Fruit fly (Drosophila melanogaster) whole organism, prepupa: ENCODE results near the gene CG12278.

Experiments
- CG3032 ChIP-seq: fragments of 200-800 bp; optimal IDR thresholded peaks from 2 replicates; lab custom pipeline; 2019; ENCODE audit warnings: missing biosample characterization, mild to moderate bottlenecking, missing genetic modification characterization, moderate library complexity
- CG7368 ChIP-seq: fragments of 200-800 bp; sonication (Bioruptor generic); optimal IDR thresholded peaks from 3 replicates; lab custom pipeline; 2016; ENCODE audit warnings: missing biosample characterization, missing genetic modification characterization
- Lpt ChIP-seq: fragments of 200-800 bp; sonication (Bioruptor generic); optimal IDR thresholded peaks from 3 replicates; lab custom pipeline; 2016; ENCODE audit warnings: missing biosample characterization, missing genetic modification characterization
- achi ChIP-seq: fragments of 200-800 bp; sonication (Bioruptor generic); optimal IDR thresholded peaks from 3 replicates; lab custom pipeline; 2016; ENCODE audit warnings: missing biosample characterization, missing genetic modification characterization

DNA sequence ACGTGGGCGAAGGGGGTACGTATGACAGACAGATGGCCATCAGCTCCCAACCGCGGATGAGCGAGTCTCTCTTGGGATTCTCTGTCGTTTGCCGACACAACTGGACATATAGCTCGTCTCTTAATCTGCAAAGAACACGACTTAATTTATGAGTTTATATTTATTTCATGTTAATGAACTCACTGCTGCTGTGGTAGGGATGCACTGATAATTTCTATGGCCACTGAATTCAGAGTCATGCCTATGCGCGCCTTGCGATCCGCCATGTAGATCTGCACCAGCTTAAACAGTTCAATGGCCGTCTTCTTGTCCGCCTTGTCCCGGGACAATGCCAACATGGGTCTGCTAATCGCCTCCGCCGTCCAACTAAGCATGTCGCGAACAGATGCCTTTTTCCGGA is 41.1 kb downstream of the CG12278 start:
- no peak for TF ChIP-seq achi (GFP tag; lab: Kevin White, UChicago)
- no peak for TF ChIP-seq CG7368 (GFP tag; lab: Kevin White, UChicago)
- TF ChIP-seq Lpt (GFP tag; lab: Kevin White, UChicago), result no peak
- no peak for TF ChIP-seq CG3032 (tag; lab: Kevin White, UChicago)
